Worm (Caenorhabditis elegans) whole organism, late embryonic: ENCODE data around the gene F37A8.1.

ENCODE experiments used
- ama-1 ChIP-seq: fragments of 150-350 bp; optimal IDR thresholded peaks from 2 replicates; lab custom pipeline; 2014
- ceh-14 ChIP-seq: sonication (generic microtip); optimal IDR thresholded peaks from 2 replicates; lab custom pipeline; 2016; ENCODE audit warnings: missing genotype, missing genetic modification characterization, missing compliant biosample characterization
- ceh-22 ChIP-seq: sonication (generic microtip); optimal IDR thresholded peaks from 2 replicates; lab custom pipeline; 2017; ENCODE audit warnings: missing biosample characterization, missing genetic modification characterization
- dve-1 ChIP-seq: sonication (generic microtip); optimal IDR thresholded peaks from 2 replicates; lab custom pipeline; 2017; ENCODE audit warnings: antibody characterized with exemption, mild to moderate bottlenecking, missing genetic modification characterization, missing compliant biosample characterization
- ets-4 ChIP-seq: sonication (generic microtip); optimal IDR thresholded peaks from 2 replicates; lab custom pipeline; 2016; ENCODE audit warnings: missing genetic modification characterization, missing compliant biosample characterization
- hlh-6 ChIP-seq: sonication (generic microtip); optimal IDR thresholded peaks from 2 replicates; lab custom pipeline; 2016; ENCODE audit warnings: missing genotype, missing genetic modification characterization, missing compliant biosample characterization
- lin-11 ChIP-seq: fragments of 200-800 bp; sonication (Bioruptor generic); optimal IDR thresholded peaks from 2 replicates; lab custom pipeline; 2018; ENCODE audit warnings: mild to moderate bottlenecking, missing genetic modification characterization, missing compliant biosample characterization
- npax-4 ChIP-seq: sonication (generic microtip); optimal IDR thresholded peaks from 2 replicates; lab custom pipeline; 2016; ENCODE audit warnings: missing genetic modification characterization, missing compliant biosample characterization
- pqm-1 ChIP-seq: sonication (generic microtip); optimal IDR thresholded peaks from 2 replicates; lab custom pipeline; 2016; ENCODE audit warnings: missing genetic modification characterization, missing compliant biosample characterization
- rnt-1 ChIP-seq: sonication (generic microtip); optimal IDR thresholded peaks from 2 replicates; lab custom pipeline; 2016; ENCODE audit warnings: missing genetic modification characterization, missing compliant biosample characterization
- syd-9 ChIP-seq: sonication (generic microtip); optimal IDR thresholded peaks from 2 replicates; lab custom pipeline; 2016; ENCODE audit warnings: mild to moderate bottlenecking, missing genetic modification characterization, moderate library complexity, missing compliant biosample characterization
- unc-55 ChIP-seq: sonication (generic microtip); optimal IDR thresholded peaks from 2 replicates; lab custom pipeline; 2017; ENCODE audit warnings: missing biosample characterization, missing genetic modification reagents, missing genetic modification characterization
- unc-86 ChIP-seq: sonication (generic microtip); optimal IDR thresholded peaks from 2 replicates; lab custom pipeline; 2016; ENCODE audit warnings: missing genetic modification characterization, missing compliant biosample characterization

DNA sequence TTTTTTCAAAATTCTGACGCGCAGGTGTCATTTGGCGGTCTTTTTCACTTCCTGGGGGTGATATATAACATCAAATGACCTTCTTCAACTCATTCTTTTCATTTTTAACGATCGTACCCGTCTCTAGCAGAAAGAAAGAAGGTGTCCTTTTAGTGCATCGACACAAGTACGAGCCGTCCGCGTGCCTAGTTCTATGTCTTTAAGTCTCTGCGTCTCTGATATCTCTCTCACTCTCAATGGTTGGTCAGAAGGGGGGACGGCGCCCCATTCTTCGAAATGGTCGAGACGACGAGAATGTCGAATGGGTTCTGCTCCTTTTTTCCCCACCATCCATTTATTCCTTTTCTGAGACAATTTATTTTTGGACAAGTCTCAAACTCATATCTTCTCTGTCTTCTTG lies 27.4 kb downstream of the F37A8.1 start:
- TF ChIP-seq ets-4 (tag; lab: Kevin White, UChicago) (no peak), npax-4 (tag; lab: Kevin White, UChicago) (no peak), rnt-1 (tag; lab: Kevin White, UChicago) (no peak), syd-9 (tag; lab: Kevin White, UChicago) (no peak), unc-55 (GFP tag; lab: Kevin White, UChicago) (no peak), unc-86 (no peak), dve-1 (tag; lab: Kevin White, UChicago) (no peak), lin-11 (tag; lab: Kevin White, UChicago) (no peak), ama-1 (lab: Kevin White, UChicago) (no peak), hlh-6 (no peak), ceh-22 (tag; lab: Kevin White, UChicago) (no peak), ceh-14 (tag; lab: Kevin White, UChicago) (no peak), pqm-1 (tag; lab: Kevin White, UChicago) (no peak)
